Fruit fly (Drosophila melanogaster) whole organism: ENCODE measurements around the gene CG15537.

Experiments
- CG8478 ChIP-seq: fragments of >200 bp; optimal IDR thresholded peaks from 2 replicates; lab custom pipeline; 2018; ENCODE audit warnings: inconsistent platforms
- Dll ChIP-seq: fragments of >200 bp; optimal IDR thresholded peaks from 2 replicates; lab custom pipeline; 2017
- EcR ChIP-seq, 2 experiments: fragments of >200 bp; optimal IDR thresholded peaks; 2 replicates each; lab custom pipeline; 2017; ENCODE audit warnings: missing biosample characterization in 2 of 2, missing genetic modification characterization in 2 of 2, missing genetic modification reagents in 2 of 2
- pan ChIP-seq: fragments of >200 bp; optimal IDR thresholded peaks from 2 replicates; lab custom pipeline; 2017
- psq ChIP-seq: fragments of >200 bp; optimal IDR thresholded peaks from 2 replicates; lab custom pipeline; 2017
- usp ChIP-seq: fragments of >200 bp; optimal IDR thresholded peaks from 2 replicates; lab custom pipeline; 2017; ENCODE audit warnings: missing biosample characterization, missing genetic modification characterization, mixed read lengths

The CG15537 gene

DNA sequence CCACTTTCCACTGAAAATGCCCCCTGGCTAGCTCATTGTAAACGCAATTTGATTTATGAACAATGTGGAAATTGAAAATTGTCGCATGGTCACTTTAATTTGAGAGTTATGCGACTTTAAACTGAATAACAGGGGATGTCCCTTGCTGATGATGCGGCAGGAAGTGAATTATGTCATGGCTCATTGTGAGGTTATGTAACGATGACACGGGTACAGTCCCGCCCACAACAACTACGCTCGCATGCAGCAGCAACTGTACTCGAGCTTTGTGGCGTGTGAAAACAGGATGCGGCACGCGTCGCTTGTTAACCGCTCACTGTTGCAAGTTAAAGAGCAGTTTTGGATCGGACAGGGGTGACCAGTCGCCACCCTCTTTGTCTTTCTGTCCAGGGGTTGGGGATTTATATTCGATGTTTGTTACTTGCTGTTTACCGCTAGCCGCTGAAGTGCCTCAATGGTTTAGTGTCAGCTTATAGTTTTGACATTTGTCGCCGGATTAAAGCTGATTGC lies 26.6 kb downstream of the CG15537 start:
- TF ChIP-seq pan, result no peak

DNA sequence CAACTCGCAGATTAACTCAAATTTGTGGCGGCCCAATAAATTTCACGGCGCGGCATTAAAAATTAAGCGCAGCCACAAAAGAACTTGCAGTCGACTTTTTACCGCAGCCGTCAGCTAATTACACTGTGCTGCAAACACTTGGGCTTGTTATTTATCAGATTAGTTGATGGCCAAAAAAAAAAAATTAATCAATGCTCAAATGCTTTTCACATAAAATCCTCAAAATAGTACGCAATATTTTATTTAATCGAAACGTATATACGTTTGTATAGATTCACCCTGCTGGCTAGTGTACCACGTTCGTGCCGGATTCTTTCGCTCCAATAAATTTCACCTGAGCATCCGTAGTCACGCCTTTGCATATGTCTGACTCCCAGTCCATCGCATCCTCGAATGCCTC lies 29.6 kb downstream of the CG15537 start:
- TF ChIP-seq EcR (GFP tag; optimal IDR thresholded peaks at IDR 0.05; lab: Kevin White, UChicago), result no peak
- TF ChIP-seq Dll (lab: Kevin White, UChicago), result no peak
- no peak for TF ChIP-seq CG8478 (lab: Kevin White, UChicago)
- TF ChIP-seq pan, result no peak
- TF ChIP-seq usp, result no peak
- no peak for TF ChIP-seq psq (lab: Kevin White, UChicago)

- TF ChIP-seq CG8478 (lab: Kevin White, UChicago) (no peak), EcR (GFP tag; optimal IDR thresholded peaks at IDR 0.05; lab: Kevin White, UChicago) (no peak), pan (no peak), Dll (lab: Kevin White, UChicago) (no peak), usp (no peak)
These were observed 36.9 kb downstream of the CG15537 start for dm6 chr3R:30406482-30406881.

- TF ChIP-seq psq (lab: Kevin White, UChicago) (no peak), CG8478 (lab: Kevin White, UChicago) (no peak), EcR (GFP tag; optimal IDR thresholded peaks at IDR 0.05; lab: Kevin White, UChicago) (no peak), usp (no peak), pan (no peak), Dll (lab: Kevin White, UChicago) (no peak)
These were observed 49.5 kb downstream of the CG15537 start for dm6 chr3R:30393909-30394308.

- TF ChIP-seq Dll (lab: Kevin White, UChicago) (no peak), EcR (GFP tag; optimal IDR thresholded peaks at IDR 0.05; lab: Kevin White, UChicago) (no peak), CG8478 (lab: Kevin White, UChicago) (no peak), pan (no peak), usp (no peak), psq (lab: Kevin White, UChicago) (no peak)
These were observed 51.4 kb downstream of the CG15537 start for dm6 chr3R:30391950-30392349.

dm6 chr3R:30391098-30391497 lies 52.3 kb downstream of the CG15537 start:
- TF ChIP-seq pan, result no peak
- no peak for TF ChIP-seq CG8478 (lab: Kevin White, UChicago)
- TF ChIP-seq EcR (GFP tag; optimal IDR thresholded peaks at IDR 0.05; lab: Kevin White, UChicago), result no peak
- TF ChIP-seq psq (lab: Kevin White, UChicago), result no peak
- TF ChIP-seq usp, result no peak
- no peak for TF ChIP-seq Dll (lab: Kevin White, UChicago)

DNA sequence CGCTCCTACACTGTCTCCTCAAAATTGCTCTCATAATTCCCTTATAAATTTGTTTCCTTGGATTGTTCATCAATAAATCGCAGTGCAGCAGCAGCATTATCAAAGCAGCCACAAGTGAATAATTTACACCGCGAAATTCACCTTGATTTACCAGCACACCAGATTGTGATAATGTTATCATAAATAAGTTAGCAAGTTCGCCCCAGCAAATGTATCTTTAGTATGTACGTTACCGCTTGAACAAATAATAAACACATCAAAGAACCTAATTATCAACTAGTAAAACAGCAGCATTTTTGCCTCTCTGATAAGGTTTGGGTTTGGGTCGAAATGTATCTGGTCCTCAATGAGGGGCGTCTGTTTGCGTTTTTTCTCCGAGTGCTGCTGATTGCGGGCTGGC lies 53.1 kb downstream of the CG15537 start:
- no peak for TF ChIP-seq usp
- no peak for TF ChIP-seq CG8478 (lab: Kevin White, UChicago)
- no peak for TF ChIP-seq EcR (GFP tag; optimal IDR thresholded peaks at IDR 0.05; lab: Kevin White, UChicago)
- no peak for TF ChIP-seq pan
- TF ChIP-seq psq (lab: Kevin White, UChicago), result no peak
- no peak for TF ChIP-seq Dll (lab: Kevin White, UChicago)

- no peak for TF ChIP-seq CG8478 (lab: Kevin White, UChicago)
- no peak for TF ChIP-seq usp
These were observed 54.3 kb downstream of the CG15537 start for dm6 chr3R:30389096-30389495.

dm6 chr3R:30388215-30388871 lies 55.1 kb downstream of the CG15537 start:
- no peak for TF ChIP-seq usp
- TF ChIP-seq Dll (lab: Kevin White, UChicago), result no peak
- TF ChIP-seq EcR (GFP tag; optimal IDR thresholded peaks at IDR 0.05; lab: Kevin White, UChicago), result no peak

- TF ChIP-seq Dll (lab: Kevin White, UChicago) (peak; percentile 36), pan (no peak)
These were observed 55.8 kb downstream of the CG15537 start, which contains the start of the genes Fer2LCH and Fer1HCH for dm6 chr3R:30387515-30388178. Gene Fer2LCH (plus strand): TSS chr3R:30387804. Gene Fer1HCH (minus strand): TSS chr3R:30388178.

DNA sequence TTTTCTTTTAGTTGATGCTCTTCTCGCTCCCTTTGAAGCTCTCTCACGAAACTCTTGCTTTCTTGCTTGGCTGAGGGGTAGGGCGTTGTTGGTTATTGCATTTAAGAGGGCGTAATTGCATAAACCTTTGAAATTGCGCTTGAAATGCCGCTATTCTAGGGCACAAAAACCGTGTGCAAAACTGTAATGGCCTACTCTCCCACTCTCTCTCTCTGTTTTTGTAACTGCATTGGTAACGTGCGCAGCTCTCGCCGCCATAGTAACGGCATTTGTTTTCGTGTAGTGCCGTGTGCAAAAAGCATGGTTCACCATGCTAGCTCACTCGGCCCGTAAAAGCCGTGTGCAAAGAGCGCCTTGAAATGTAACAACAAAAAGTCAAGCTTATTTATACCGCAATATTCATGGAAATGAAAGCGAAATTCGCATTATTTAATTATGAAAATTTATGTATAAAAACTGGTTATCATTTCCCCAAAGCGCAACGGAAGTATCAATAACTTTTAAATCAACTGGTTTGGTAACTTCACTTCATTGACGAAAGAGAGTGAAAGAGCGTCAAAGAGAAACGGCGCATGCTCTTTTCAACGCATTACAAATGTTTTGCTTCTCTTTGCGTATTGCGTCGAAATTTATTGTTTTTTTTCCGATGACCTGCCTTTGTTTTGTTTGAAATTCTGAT lies 56.5 kb downstream of the CG15537 start:
- TF ChIP-seq CG8478 (lab: Kevin White, UChicago) (no peak), EcR (GFP tag; optimal IDR thresholded peaks at IDR 0.05; lab: Kevin White, UChicago) (no peak), usp (no peak), pan (no peak), Dll (lab: Kevin White, UChicago) (no peak), psq (lab: Kevin White, UChicago) (no peak)

dm6 chr3R:30385531-30385930 lies 57.9 kb downstream of the CG15537 start:
- no peak for TF ChIP-seq psq (lab: Kevin White, UChicago)
- no peak for TF ChIP-seq pan
- no peak for TF ChIP-seq EcR (GFP tag; optimal IDR thresholded peaks at IDR 0.05; lab: Kevin White, UChicago)
- no peak for TF ChIP-seq CG8478 (lab: Kevin White, UChicago)
- no peak for TF ChIP-seq Dll (lab: Kevin White, UChicago)
- no peak for TF ChIP-seq usp
